Fruit fly (Drosophila melanogaster) whole organism, embryonic: ENCODE data around the gene Fer3.
A peak's percentile ranks its signal among the peaks of the same experiment; 100 is the strongest.

ENCODE experiments used
- Atf6 ChIP-seq: fragments of 200-800 bp; sonication (Bioruptor generic); IDR thresholded peaks from 2 replicates; pipeline ENCODE4 v1.3.6; 2022; ENCODE audit warnings: missing biosample characterization, missing genetic modification characterization
- CG10462 ChIP-seq: fragments of 200-800 bp; sonication (Bioruptor generic); optimal IDR thresholded peaks from 2 replicates; lab custom pipeline; 2016; ENCODE audit warnings: missing biosample characterization, missing genetic modification characterization
- CG11696 ChIP-seq: fragments of 200-800 bp; sonication (Bioruptor generic); IDR thresholded peaks from 2 replicates; pipeline ENCODE4 v1.3.6; 2022; ENCODE audit warnings: missing biosample characterization, missing genetic modification characterization
- CG1233 ChIP-seq: fragments of 200-800 bp; sonication (Bioruptor generic); optimal IDR thresholded peaks from 4 replicates; lab custom pipeline; 2018; ENCODE audit warnings: missing biosample characterization, mild to moderate bottlenecking, missing genetic modification characterization
- CG12769 ChIP-seq: fragments of 200-800 bp; sonication (Bioruptor generic); optimal IDR thresholded peaks from 2 replicates; lab custom pipeline; 2019; ENCODE audit warnings: missing biosample characterization, mild to moderate bottlenecking, missing genetic modification characterization, moderate library complexity
- CG13123 ChIP-seq: fragments of 200-800 bp; sonication (Bioruptor generic); optimal IDR thresholded peaks from 2 replicates; lab custom pipeline; 2016; ENCODE audit warnings: missing biosample characterization, missing genetic modification characterization
- CG14014 ChIP-seq: fragments of 200-800 bp; sonication (Bioruptor generic); IDR thresholded peaks from 2 replicates; pipeline ENCODE4 v1.3.6; 2022; ENCODE audit warnings: missing biosample characterization, missing genetic modification characterization
- CG1529 ChIP-seq: fragments of 200-800 bp; sonication (Bioruptor generic); optimal IDR thresholded peaks from 3 replicates; lab custom pipeline; 2018; ENCODE audit warnings: missing biosample characterization, missing genetic modification characterization
- CG1602 ChIP-seq: fragments of 200-800 bp; sonication (Bioruptor generic); optimal IDR thresholded peaks from 3 replicates; lab custom pipeline; 2016; ENCODE audit warnings: missing biosample characterization, missing genetic modification characterization
- CG18619 ChIP-seq: fragments of 200-800 bp; sonication (Bioruptor generic); optimal IDR thresholded peaks from 3 replicates; lab custom pipeline; 2017; ENCODE audit warnings: missing biosample characterization, mild to moderate bottlenecking, missing genetic modification characterization
- CG30020 ChIP-seq: fragments of 200-800 bp; optimal IDR thresholded peaks from 2 replicates; lab custom pipeline; 2019; ENCODE audit warnings: missing biosample characterization, mild to moderate bottlenecking, missing genetic modification characterization, moderate library complexity
- CG30403 ChIP-seq: fragments of 200-800 bp; sonication (Bioruptor generic); optimal IDR thresholded peaks from 3 replicates; lab custom pipeline; 2016; ENCODE audit warnings: missing biosample characterization, missing genetic modification characterization
- CG32532 ChIP-seq: fragments of 200-800 bp; sonication (Bioruptor generic); IDR thresholded peaks from 2 replicates; pipeline ENCODE4 v1.3.6; 2022; ENCODE audit warnings: missing biosample characterization, missing genetic modification characterization
- CG33213 ChIP-seq: fragments of 200-800 bp; sonication (Bioruptor generic); optimal IDR thresholded peaks from 3 replicates; lab custom pipeline; 2016; ENCODE audit warnings: missing biosample characterization, missing genetic modification characterization
- CG4424 ChIP-seq: fragments of 200-800 bp; sonication (Bioruptor generic); optimal IDR thresholded peaks from 3 replicates; lab custom pipeline; 2016; ENCODE audit warnings: missing biosample characterization, missing genetic modification characterization
- CG4707 ChIP-seq: fragments of 200-800 bp; sonication (Bioruptor generic); optimal IDR thresholded peaks from 2 replicates; lab custom pipeline; 2018; ENCODE audit warnings: missing biosample characterization, mild to moderate bottlenecking, missing genetic modification characterization, moderate library complexity
- CkIIα-i1 ChIP-seq: fragments of 200-800 bp; sonication (Bioruptor generic); IDR thresholded peaks from 2 replicates; pipeline ENCODE4 v1.3.6; 2022; ENCODE audit warnings: missing biosample characterization, missing genetic modification characterization
- Dad ChIP-seq: fragments of 200-800 bp; sonication (Bioruptor generic); optimal IDR thresholded peaks from 3 replicates; lab custom pipeline; 2016; ENCODE audit warnings: missing biosample characterization, missing genetic modification characterization
- Deaf1 ChIP-seq: fragments of 200-800 bp; optimal IDR thresholded peaks from 3 replicates; lab custom pipeline; 2019; ENCODE audit warnings: missing biosample characterization, mild to moderate bottlenecking, missing genetic modification characterization, moderate library complexity
- Dref ChIP-seq: fragments of 200-800 bp; sonication (Bioruptor generic); IDR thresholded peaks from 2 replicates; pipeline ENCODE4 v1.3.6; 2022; ENCODE audit warnings: missing biosample characterization, missing genetic modification characterization
- Drgx ChIP-seq: fragments of 200-800 bp; sonication (Bioruptor generic); IDR thresholded peaks from 2 replicates; pipeline ENCODE4 v1.3.6; 2022; ENCODE audit warnings: missing biosample characterization, missing genetic modification characterization
- Hand ChIP-seq: fragments of 200-800 bp; sonication (Bioruptor generic); optimal IDR thresholded peaks from 2 replicates; lab custom pipeline; 2017; ENCODE audit warnings: mild to moderate bottlenecking, missing biosample characterization, missing genetic modification reagents, missing genetic modification characterization
- Mes4 ChIP-seq: fragments of 200-800 bp; sonication (Bioruptor generic); optimal IDR thresholded peaks from 2 replicates; lab custom pipeline; 2016; ENCODE audit warnings: missing biosample characterization, missing genetic modification characterization
- Nf-YC ChIP-seq: fragments of 200-800 bp; optimal IDR thresholded peaks from 3 replicates; lab custom pipeline; 2019; ENCODE audit warnings: missing biosample characterization, mild to moderate bottlenecking, missing genetic modification characterization, moderate library complexity
- Rfx ChIP-seq: fragments of 200-800 bp; sonication (Bioruptor generic); IDR thresholded peaks from 2 replicates; pipeline ENCODE4 v1.3.6; 2022; ENCODE audit warnings: missing biosample characterization, missing genetic modification characterization
- Tbp ChIP-seq: fragments of >200 bp; optimal IDR thresholded peaks from 2 replicates; lab custom pipeline; 2018; ENCODE audit warnings: missing biosample characterization, missing genetic modification characterization
- Xrp1 ChIP-seq: fragments of 200-800 bp; sonication (Bioruptor generic); IDR thresholded peaks from 2 replicates; pipeline ENCODE4 v1.3.6; 2022; ENCODE audit warnings: missing biosample characterization, missing genetic modification characterization
- ash1 ChIP-seq: fragments of 200-800 bp; sonication (Bioruptor generic); optimal IDR thresholded peaks from 2 replicates; lab custom pipeline; 2018; ENCODE audit warnings: missing biosample characterization, mild to moderate bottlenecking, missing genetic modification characterization
- bbx ChIP-seq: fragments of 200-800 bp; sonication (Bioruptor generic); IDR thresholded peaks from 2 replicates; pipeline ENCODE4 v1.3.6; 2022; ENCODE audit warnings: missing biosample characterization, missing genetic modification characterization; ENCODE audit not compliant: partially characterized antibody
- dpn ChIP-seq, 2 experiments: fragments of 200-800 bp; sonication (Bioruptor generic); optimal IDR thresholded peaks; 3 replicates each; lab custom pipeline; 2016; ENCODE audit warnings: missing biosample characterization in 2 of 2, missing genetic modification characterization in 2 of 2
- gfzf ChIP-seq: fragments of 200-800 bp; sonication (Bioruptor generic); optimal IDR thresholded peaks from 2 replicates; lab custom pipeline; 2016; ENCODE audit warnings: missing biosample characterization, mild to moderate bottlenecking, missing genetic modification characterization, moderate library complexity
- grau ChIP-seq: fragments of 200-800 bp; optimal IDR thresholded peaks from 3 replicates; lab custom pipeline; 2019; ENCODE audit warnings: missing biosample characterization, mild to moderate bottlenecking, missing genetic modification characterization, moderate library complexity
- gro ChIP-seq: fragments of 200-800 bp; sonication (Bioruptor generic); optimal IDR thresholded peaks from 2 replicates; lab custom pipeline; 2016; ENCODE audit warnings: missing biosample characterization, missing genetic modification characterization
- hbn ChIP-seq: fragments of 200-800 bp; sonication (Bioruptor generic); IDR thresholded peaks from 2 replicates; pipeline ENCODE4 v1.3.6; 2022; ENCODE audit warnings: missing biosample characterization, missing genetic modification characterization; ENCODE audit not compliant: partially characterized antibody
- lola ChIP-seq, 3 experiments: fragments of >200 bp in 2 of 3; fragments of 200-800 bp in 1 of 3; sonication (Bioruptor generic) in 1 of 3; optimal IDR thresholded peaks; 2 replicates each; lab custom pipeline; 2017 to 2019; ENCODE audit warnings: missing biosample characterization in 3 of 3, missing genetic modification characterization in 3 of 3, mild to moderate bottlenecking in 1 of 3, moderate library complexity in 1 of 3
- luna ChIP-seq: fragments of 200-800 bp; sonication (Bioruptor generic); optimal IDR thresholded peaks from 2 replicates; lab custom pipeline; 2016; ENCODE audit warnings: missing biosample characterization, missing genetic modification characterization
- nmo ChIP-seq: fragments of 200-800 bp; sonication (Bioruptor generic); optimal IDR thresholded peaks from 2 replicates; lab custom pipeline; 2018; ENCODE audit warnings: missing biosample characterization, mild to moderate bottlenecking, missing genetic modification characterization, moderate library complexity
- pnt ChIP-seq: fragments of 200-800 bp; sonication (Bioruptor generic); optimal IDR thresholded peaks from 3 replicates; lab custom pipeline; 2016; ENCODE audit warnings: missing biosample characterization, missing genetic modification characterization
- prd ChIP-seq, 3 experiments: fragments of >200 bp in 2 of 3; fragments of 200-800 bp in 1 of 3; sonication (Bioruptor generic) in 1 of 3; optimal IDR thresholded peaks in 2 of 3; IDR thresholded peaks in 1 of 3; 2 replicates in 2 of 3; 3 replicates in 1 of 3; pipeline versions ENCODE4 v1.3.6 to Lab custom; 2017 to 2022; ENCODE audit warnings: missing biosample characterization in 1 of 3, missing genetic modification characterization in 1 of 3
- pum ChIP-seq: fragments of 200-800 bp; sonication (Bioruptor generic); optimal IDR thresholded peaks from 2 replicates; lab custom pipeline; 2016; ENCODE audit warnings: missing biosample characterization, missing genetic modification characterization
- pzg ChIP-seq: fragments of 200-800 bp; sonication (Bioruptor generic); optimal IDR thresholded peaks from 3 replicates; lab custom pipeline; 2018; ENCODE audit warnings: missing biosample characterization, mild to moderate bottlenecking, missing genetic modification characterization, moderate library complexity
- ranshi ChIP-seq: fragments of 200-800 bp; sonication (Bioruptor generic); IDR thresholded peaks from 2 replicates; pipeline ENCODE4 v1.3.6; 2022; ENCODE audit warnings: missing biosample characterization, missing genetic modification characterization
- sim ChIP-seq: fragments of 200-800 bp; sonication (Bioruptor generic); IDR thresholded peaks from 2 replicates; pipeline ENCODE4 v1.3.6; 2022; ENCODE audit warnings: missing biosample characterization, missing genetic modification characterization
- tin ChIP-seq: fragments of 200-800 bp; sonication (Bioruptor generic); optimal IDR thresholded peaks from 3 replicates; lab custom pipeline; 2016; ENCODE audit warnings: missing biosample characterization, missing genetic modification characterization
- tll ChIP-seq, 2 experiments: fragments of 200-800 bp in 1 of 2; fragments of >200 bp in 1 of 2; sonication (Bioruptor generic) in 1 of 2; optimal IDR thresholded peaks; 2 replicates each; lab custom pipeline; 2017 to 2019; ENCODE audit warnings: missing biosample characterization in 2 of 2, missing genetic modification characterization in 2 of 2, mild to moderate bottlenecking in 1 of 2, moderate library complexity in 1 of 2
- trem ChIP-seq: fragments of 200-800 bp; optimal IDR thresholded peaks from 3 replicates; lab custom pipeline; 2019; ENCODE audit warnings: missing biosample characterization, mild to moderate bottlenecking, missing genetic modification characterization, moderate library complexity
- tup ChIP-seq: fragments of 200-800 bp; sonication (Bioruptor generic); optimal IDR thresholded peaks from 2 replicates; lab custom pipeline; 2016; ENCODE audit warnings: missing biosample characterization, mild to moderate bottlenecking, missing genetic modification characterization, moderate library complexity
- vvl ChIP-seq: fragments of 200-800 bp; sonication (Bioruptor generic); IDR thresholded peaks from 2 replicates; pipeline ENCODE4 v1.3.6; 2022; ENCODE audit warnings: missing biosample characterization, missing genetic modification characterization

Gene Fer3

DNA sequence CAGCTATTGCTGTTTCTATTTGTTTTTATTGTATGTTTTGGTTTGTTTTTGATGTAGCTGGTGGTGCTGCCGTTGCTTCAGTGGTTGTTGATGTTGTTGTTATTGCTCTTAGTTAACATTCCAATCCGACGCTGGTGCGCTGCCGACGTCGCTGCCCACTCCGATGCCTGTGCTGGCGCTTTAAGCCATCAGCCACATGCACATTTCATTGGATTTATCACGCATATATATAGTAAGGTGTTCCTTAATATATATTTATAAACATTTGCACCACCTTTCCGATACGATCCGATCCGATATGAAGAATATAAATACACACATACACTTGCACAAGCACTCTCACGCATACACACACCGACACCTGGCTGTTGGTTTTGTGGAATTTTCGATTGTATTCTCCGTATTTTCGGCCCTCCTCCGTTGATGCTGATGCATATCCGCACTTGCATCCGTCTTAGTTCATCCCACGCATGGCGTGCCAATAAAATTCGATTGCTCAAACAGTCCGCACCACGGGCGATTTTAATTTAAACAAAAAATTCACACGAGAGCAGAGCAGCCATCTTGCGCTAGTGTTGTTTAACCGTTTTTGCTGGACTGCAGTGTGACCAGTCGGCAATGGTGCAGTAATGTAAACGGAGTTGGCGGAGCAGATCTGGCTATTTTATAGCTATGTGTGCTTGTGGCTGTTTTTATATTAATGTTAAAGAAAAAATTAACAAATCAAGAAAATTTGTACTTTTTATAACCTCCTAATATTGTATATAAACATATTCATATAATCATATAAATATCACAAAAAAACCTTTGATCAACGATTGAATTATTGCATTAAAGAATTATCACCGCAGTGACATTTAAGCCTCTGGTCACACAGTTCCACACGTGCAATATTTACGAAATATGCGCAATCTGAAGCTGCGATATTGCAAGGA is 43.7 kb downstream of the Fer3 start, which contains the start of the genes Csk and Elp1 (continued):
- peak; percentile 48 for TF ChIP-seq gro (GFP tag; lab: Kevin White, UChicago)
- TF ChIP-seq Mes4 (GFP tag; lab: Kevin White, UChicago) = no peak
- peak; percentile 31 for TF ChIP-seq CG18619 (GFP tag; lab: Kevin White, UChicago)
- TF ChIP-seq CG33213 = peak; percentile 40
- TF ChIP-seq CG4707 = no peak
- peak; percentile 22 for TF ChIP-seq tup (GFP tag; lab: Kevin White, UChicago)
- no peak for TF ChIP-seq sim (GFP tag; lab: Robert Waterston, UW)
- TF ChIP-seq pnt (GFP tag; lab: Kevin White, UChicago) = no peak
- TF ChIP-seq vvl (GFP tag; lab: Robert Waterston, UW) = peak; percentile 61
- no peak for TF ChIP-seq CG11696 (GFP tag; lab: Robert Waterston, UW)
- peak; percentile 82 for TF ChIP-seq gfzf
- peak; percentile 56; the same call in 1 of the 2 replicates for TF ChIP-seq Xrp1
- peak; percentile 51 for TF ChIP-seq CG1602
- no peak for TF ChIP-seq tll (GFP tag; optimal IDR thresholded peaks at IDR 0.05; lab: Kevin White, UChicago)
- TF ChIP-seq CG30020 (tag; lab: Kevin White, UChicago) = peak; percentile 73
- TF ChIP-seq CG4424 = peak; percentile 74
- peak; percentile 86 for TF ChIP-seq nmo (GFP tag; lab: Kevin White, UChicago)
- peak; percentile 43 for TF ChIP-seq CG12769 (tag; lab: Kevin White, UChicago)
- TF ChIP-seq grau = peak; percentile 69
- no peak for TF ChIP-seq Tbp
- peak; percentile 12 for TF ChIP-seq pum (GFP tag; lab: Kevin White, UChicago)
- TF ChIP-seq Atf6 (GFP tag; lab: Robert Waterston, UW) = 0 out of 2 replicates have a peak, but pooled peaks have one; percentile 17
- peak; percentile 68; the same call in 1 of the 2 replicates for TF ChIP-seq Rfx (GFP tag; lab: Robert Waterston, UW)
- peak; percentile 41 for TF ChIP-seq tin (GFP tag; lab: Kevin White, UChicago)
- no peak for TF ChIP-seq Drgx (GFP tag; lab: Robert Waterston, UW)
- TF ChIP-seq ranshi = no peak
- TF ChIP-seq CG30403 = peak; percentile 75
- TF ChIP-seq Dad = no peak
- no peak for TF ChIP-seq prd (optimal IDR thresholded peaks at IDR 0.05; lab: Kevin White, UChicago)
- TF ChIP-seq prd (GFP tag; IDR thresholded peaks at IDR 0.05; lab: Robert Waterston, UW) = peak; percentile 48; the same call in 1 of the 3 replicates
- peak; percentile 53 for TF ChIP-seq CG1233 (GFP tag; lab: Kevin White, UChicago)
- no peak for TF ChIP-seq luna
- no peak for TF ChIP-seq CkIIα-i1 (GFP tag; lab: Robert Waterston, UW)
- peak; percentile 16 for TF ChIP-seq Deaf1 (tag; lab: Kevin White, UChicago)
- peak; percentile 50 to 63 for TF ChIP-seq dpn (GFP tag; optimal IDR thresholded peaks at IDR 0.05; lab: Kevin White, UChicago)
- TF ChIP-seq hbn (GFP tag; lab: Robert Waterston, UW) = no peak
- TF ChIP-seq CG14014 (GFP tag; lab: Robert Waterston, UW) = peak; percentile 46; the same call in 1 of the 2 replicates
- peak; percentile 81 for TF ChIP-seq pzg
- TF ChIP-seq CG1529 (GFP tag; lab: Kevin White, UChicago) = no peak
- TF ChIP-seq Nf-YC (tag; lab: Kevin White, UChicago) = peak; percentile 65
- peak; percentile 30; the same call in 1 of the 2 replicates for TF ChIP-seq Dref (GFP tag; lab: Robert Waterston, UW)
- TF ChIP-seq Hand (GFP tag; lab: Kevin White, UChicago) = no peak
- no peak for TF ChIP-seq CG10462 (GFP tag; lab: Kevin White, UChicago)
- TF ChIP-seq ash1 (GFP tag; lab: Kevin White, UChicago) = no peak
- TF ChIP-seq trem = peak; percentile 68
- peak in 1 of 3 experiments; percentile 63 for TF ChIP-seq lola (GFP tag; optimal IDR thresholded peaks at IDR 0.05; lab: Kevin White, UChicago)
- TF ChIP-seq bbx (GFP tag; lab: Robert Waterston, UW) = peak; percentile 15; the same call in 1 of the 2 replicates
- TF ChIP-seq CG32532 = peak; percentile 39; the same call in 1 of the 2 replicates
- TF ChIP-seq CG13123 = peak; percentile 62
